Worm (Caenorhabditis elegans) whole organism, L4 larva: ENCODE data around the gene pbs-6.

Experiments
- D1046.2 ChIP-seq: fragments of 200-800 bp; sonication (Bioruptor generic); IDR thresholded peaks from 2 replicates; pipeline ENCODE4 v1.3.6; 2022; ENCODE audit warnings: missing genetic modification characterization, missing compliant biosample characterization
- F10B5.3 ChIP-seq: sonication (generic microtip); optimal IDR thresholded peaks from 2 replicates; lab custom pipeline; 2016; ENCODE audit warnings: mild to moderate bottlenecking, missing genetic modification characterization, missing compliant biosample characterization
- T20F7.1 ChIP-seq: fragments of 200-800 bp; sonication (Bioruptor generic); optimal IDR thresholded peaks from 2 replicates; lab custom pipeline; 2018; ENCODE audit warnings: mild to moderate bottlenecking, missing genetic modification characterization, missing compliant biosample characterization
- aly-2 ChIP-seq: sonication (generic microtip); optimal IDR thresholded peaks from 2 replicates; lab custom pipeline; 2018; ENCODE audit warnings: missing biosample characterization, missing genetic modification characterization
- ama-1 ChIP-seq: fragments of 150-350 bp; optimal IDR thresholded peaks from 2 replicates; lab custom pipeline; 2014; ENCODE audit warnings: inconsistent platforms, mixed read lengths
- ceh-62 ChIP-seq: sonication (generic microtip); optimal IDR thresholded peaks from 2 replicates; lab custom pipeline; 2017; ENCODE audit warnings: missing biosample characterization, missing genetic modification characterization
- ctbp-1 ChIP-seq: fragments of 200-800 bp; sonication (Bioruptor generic); IDR thresholded peaks from 2 replicates; pipeline ENCODE4 v1.3.6; 2022; ENCODE audit warnings: missing genetic modification reagents, missing genetic modification characterization, missing compliant biosample characterization
- daf-16 ChIP-seq, 3 experiments: sonication (generic microtip); optimal IDR thresholded peaks; 2 replicates each; lab custom pipeline; 2016 to 2017; ENCODE audit warnings: missing genetic modification characterization in 3 of 3, missing genetic modification reagents in 3 of 3, mild to moderate bottlenecking in 2 of 3, missing compliant biosample characterization in 2 of 3, missing biosample characterization in 1 of 3, moderate library complexity in 1 of 3
- daf-8 ChIP-seq: fragments of 200-800 bp; sonication (Bioruptor generic); IDR thresholded peaks from 2 replicates; pipeline ENCODE4 v1.3.6; 2022; ENCODE audit warnings: missing genetic modification characterization, missing compliant biosample characterization
- dmd-6 ChIP-seq: fragments of 200-800 bp; sonication (Bioruptor generic); IDR thresholded peaks from 2 replicates; pipeline ENCODE4 v1.3.6; 2022; ENCODE audit warnings: missing genetic modification reagents, missing genetic modification characterization, missing compliant biosample characterization
- dmd-8 ChIP-seq: fragments of 200-800 bp; sonication (Bioruptor generic); IDR thresholded peaks from 2 replicates; pipeline ENCODE4 v1.3.6; 2022; ENCODE audit warnings: missing genetic modification characterization, missing compliant biosample characterization
- dpl-1 ChIP-seq: fragments of 150-350 bp; optimal IDR thresholded peaks from 2 replicates; lab custom pipeline; 2014; ENCODE audit warnings: missing biosample characterization, missing genetic modification reagents, missing genetic modification characterization
- dve-1 ChIP-seq: sonication (generic microtip); optimal IDR thresholded peaks from 2 replicates; lab custom pipeline; 2017; ENCODE audit warnings: antibody characterized with exemption, mild to moderate bottlenecking, missing genetic modification characterization, missing compliant biosample characterization; ENCODE audit not compliant: insufficient read depth
- egl-27 ChIP-seq: sonication (generic microtip); optimal IDR thresholded peaks from 3 replicates; lab custom pipeline; 2017; ENCODE audit warnings: missing biosample characterization, missing genetic modification reagents, missing genetic modification characterization
- hlh-11 ChIP-seq: fragments of 200-800 bp; sonication (Bioruptor generic); optimal IDR thresholded peaks from 2 replicates; lab custom pipeline; 2018; ENCODE audit warnings: mild to moderate bottlenecking, missing genetic modification characterization, missing compliant biosample characterization
- hlh-30 ChIP-seq: sonication (generic microtip); optimal IDR thresholded peaks from 2 replicates; lab custom pipeline; 2017; ENCODE audit warnings: antibody characterized with exemption, mild to moderate bottlenecking, missing genetic modification characterization, missing compliant biosample characterization; ENCODE audit not compliant: insufficient read depth
- hmg-1.1 ChIP-seq: fragments of 200-800 bp; sonication (Bioruptor generic); IDR thresholded peaks from 2 replicates; pipeline ENCODE4 v1.3.6; 2022; ENCODE audit warnings: missing genetic modification reagents, missing genetic modification characterization, missing compliant biosample characterization
- lin-1 ChIP-seq: fragments of 200-800 bp; sonication (Bioruptor generic); IDR thresholded peaks from 2 replicates; pipeline ENCODE4 v1.3.6; 2022; ENCODE audit warnings: missing genetic modification reagents, missing genetic modification characterization, missing compliant biosample characterization
- lin-13 ChIP-seq: fragments of 150-350 bp; optimal IDR thresholded peaks from 2 replicates; lab custom pipeline; 2014; ENCODE audit warnings: missing biosample characterization, missing genetic modification reagents, missing genetic modification characterization
- lin-38 ChIP-seq: fragments of 200-800 bp; sonication (Bioruptor generic); IDR thresholded peaks from 2 replicates; pipeline ENCODE4 v1.3.6; 2022; ENCODE audit warnings: missing genetic modification reagents, missing genetic modification characterization, missing compliant biosample characterization
- lir-3 ChIP-seq: sonication (generic microtip); optimal IDR thresholded peaks from 2 replicates; lab custom pipeline; 2016; ENCODE audit warnings: mild to moderate bottlenecking, missing genetic modification characterization, missing compliant biosample characterization
- lsy-2 ChIP-seq, 2 experiments: fragments of 150-350 bp in 1 of 2; sonication (generic microtip) in 1 of 2; optimal IDR thresholded peaks; 2 replicates each; lab custom pipeline; 2014 to 2017; ENCODE audit warnings: missing biosample characterization in 2 of 2, missing genetic modification characterization in 2 of 2
- madf-5 ChIP-seq, 2 experiments: fragments of 200-800 bp; sonication (Bioruptor generic); IDR thresholded peaks; 2 replicates each; pipeline ENCODE4 v1.3.6; 2022; ENCODE audit warnings: missing compliant biosample characterization in 2 of 2, missing genetic modification characterization in 2 of 2
- nhr-10 ChIP-seq: fragments of 150-350 bp; optimal IDR thresholded peaks from 2 replicates; lab custom pipeline; 2014; ENCODE audit warnings: missing biosample characterization, missing genetic modification characterization
- nhr-11 ChIP-seq: fragments of 150-350 bp; optimal IDR thresholded peaks from 2 replicates; lab custom pipeline; 2014; ENCODE audit warnings: missing biosample characterization, missing genetic modification characterization
- nhr-25 ChIP-seq: sonication (generic microtip); optimal IDR thresholded peaks from 2 replicates; lab custom pipeline; 2017; ENCODE audit warnings: missing genetic modification characterization, mild to moderate bottlenecking, missing compliant biosample characterization, antibody characterized with exemption, moderate library complexity, borderline replicate concordance; ENCODE audit not compliant: insufficient read depth
- nhr-28 ChIP-seq: fragments of 150-350 bp; optimal IDR thresholded peaks from 2 replicates; lab custom pipeline; 2014; ENCODE audit warnings: missing biosample characterization, missing genetic modification characterization
- nhr-48 ChIP-seq: sonication (generic microtip); optimal IDR thresholded peaks from 2 replicates; lab custom pipeline; 2016; ENCODE audit warnings: mild to moderate bottlenecking, missing genetic modification characterization, missing compliant biosample characterization
- nhr-76 ChIP-seq: fragments of 150-350 bp; optimal IDR thresholded peaks from 2 replicates; lab custom pipeline; 2014; ENCODE audit warnings: missing biosample characterization, missing genetic modification characterization
- nhr-77 ChIP-seq: fragments of 150-350 bp; optimal IDR thresholded peaks from 2 replicates; lab custom pipeline; 2014; ENCODE audit warnings: missing biosample characterization, missing genetic modification characterization
- php-3 ChIP-seq: fragments of 200-800 bp; sonication (Bioruptor generic); IDR thresholded peaks from 2 replicates; pipeline ENCODE4 v1.3.6; 2022; ENCODE audit warnings: missing genetic modification reagents, missing genetic modification characterization, missing compliant biosample characterization
- pqm-1 ChIP-seq: sonication (generic microtip); optimal IDR thresholded peaks from 2 replicates; lab custom pipeline; 2017; ENCODE audit warnings: missing biosample characterization, missing genetic modification characterization
- rbr-2 ChIP-seq: sonication (generic microtip); optimal IDR thresholded peaks from 2 replicates; lab custom pipeline; 2016; ENCODE audit warnings: missing genotype, missing genetic modification characterization, missing compliant biosample characterization
- saeg-2 ChIP-seq: fragments of 200-800 bp; sonication (Bioruptor generic); IDR thresholded peaks from 2 replicates; pipeline ENCODE4 v1.3.6; 2022; ENCODE audit warnings: missing genetic modification reagents, missing genetic modification characterization, missing compliant biosample characterization
- spr-1 ChIP-seq: sonication (generic microtip); optimal IDR thresholded peaks from 2 replicates; lab custom pipeline; 2016; ENCODE audit warnings: mild to moderate bottlenecking, missing genetic modification characterization, missing compliant biosample characterization
- tag-97 ChIP-seq: fragments of 200-800 bp; sonication (Bioruptor generic); IDR thresholded peaks from 2 replicates; pipeline ENCODE4 v1.3.6; 2022; ENCODE audit warnings: missing genetic modification characterization, missing compliant biosample characterization
- unc-39 ChIP-seq: sonication (generic microtip); optimal IDR thresholded peaks from 2 replicates; lab custom pipeline; 2017; ENCODE audit warnings: missing biosample characterization, missing genetic modification characterization
- unc-62 ChIP-seq, 3 experiments: fragments of 150-350 bp in 1 of 3; sonication (generic microtip); optimal IDR thresholded peaks in 2 of 3; peaks in 1 of 3; 1 replicate in 1 of 3; 2 replicates in 2 of 3; lab custom pipeline; 2014 to 2017; ENCODE audit warnings: missing biosample characterization in 3 of 3, missing genetic modification characterization in 3 of 3, missing genetic modification reagents in 3 of 3, missing genotype in 1 of 3
- zfp-2 ChIP-seq: sonication (generic microtip); optimal IDR thresholded peaks from 2 replicates; lab custom pipeline; 2016; ENCODE audit warnings: mild to moderate bottlenecking, missing genetic modification characterization, missing compliant biosample characterization
- zip-2 ChIP-seq: fragments of 150-350 bp; optimal IDR thresholded peaks from 2 replicates; lab custom pipeline; 2014; ENCODE audit warnings: missing biosample characterization, missing genetic modification characterization

pbs-6 gene

DNA sequence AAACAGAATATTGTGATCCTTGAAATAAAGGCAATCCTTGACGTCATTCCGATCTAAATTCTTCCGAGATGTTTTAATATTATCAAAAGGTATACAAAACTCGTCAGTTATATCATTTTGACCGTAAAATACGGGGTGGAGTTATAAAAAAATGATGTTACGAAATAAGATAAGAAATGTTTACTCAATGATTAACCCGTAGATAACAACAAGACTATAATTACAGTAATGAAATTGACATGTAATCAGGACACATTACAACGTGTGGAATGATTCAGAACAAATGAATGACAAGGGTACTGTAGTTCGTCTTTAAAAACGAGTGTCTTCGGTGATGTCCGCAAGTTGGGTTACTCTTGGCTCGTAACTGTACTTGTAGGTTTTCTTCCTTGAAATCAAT is 6.1 kb downstream of the pbs-6 start, which contains the start of gene tsp-2:
tsp-2 (minus strand) TSS at position 109 of the 400 bp plus-strand sequence.
- TF ChIP-seq hlh-30 (tag; lab: Kevin White, UChicago) (no peak), egl-27 (tag; lab: Kevin White, UChicago) (no peak), nhr-10 (no peak), hmg-1.1 (GFP tag; lab: Robert Waterston, UW) (no peak), rbr-2 (tag; lab: Kevin White, UChicago) (no peak), daf-16 (GFP tag; optimal IDR thresholded peaks at IDR 0.05; lab: Kevin White, UChicago) (no peak), daf-16 (tag; optimal IDR thresholded peaks at IDR 0.05; lab: Kevin White, UChicago) (peak; percentile 73), aly-2 (no peak), dve-1 (peak; percentile 76), madf-5 (GFP tag; IDR thresholded peaks at IDR 0.05; lab: Robert Waterston, UW) (no peak), F10B5.3 (tag; lab: Kevin White, UChicago) (no peak), nhr-28 (peak; percentile 88), lsy-2 (tag; optimal IDR thresholded peaks at IDR 0.05; lab: Kevin White, UChicago) (peak in 1 of 2 experiments; percentile 75), dpl-1 (GFP tag; lab: Kevin White, UChicago) (no peak), ctbp-1 (GFP tag; lab: Robert Waterston, UW) (no peak), lin-1 (GFP tag; lab: Robert Waterston, UW) (no peak), nhr-77 (tag; lab: Kevin White, UChicago) (peak; percentile 73), nhr-11 (tag; lab: Kevin White, UChicago) (no peak), hlh-11 (tag; lab: Kevin White, UChicago) (peak; percentile 54), php-3 (GFP tag; lab: Robert Waterston, UW) (peak; percentile 95), nhr-48 (tag; lab: Kevin White, UChicago) (no peak), unc-62 (GFP tag; optimal IDR thresholded peaks at IDR 0.05 in 1 of 2; lab: Kevin White, UChicago) (peak in 1 of 2 experiments; percentile 28), unc-62 (tag; optimal IDR thresholded peaks at IDR 0.05; lab: Kevin White, UChicago) (no peak), daf-8 (GFP tag; lab: Robert Waterston, UW) (no peak), nhr-76 (no peak), pqm-1 (tag; lab: Kevin White, UChicago) (peak; percentile 39), zfp-2 (no peak), lin-38 (no peak), T20F7.1 (GFP tag; lab: Kevin White, UChicago) (peak; percentile 17), dmd-8 (GFP tag; lab: Robert Waterston, UW) (no peak), D1046.2 (no peak), zip-2 (tag; lab: Kevin White, UChicago) (peak; percentile 6), saeg-2 (GFP tag; lab: Robert Waterston, UW) (no peak), dmd-6 (peak; percentile 84)

DNA sequence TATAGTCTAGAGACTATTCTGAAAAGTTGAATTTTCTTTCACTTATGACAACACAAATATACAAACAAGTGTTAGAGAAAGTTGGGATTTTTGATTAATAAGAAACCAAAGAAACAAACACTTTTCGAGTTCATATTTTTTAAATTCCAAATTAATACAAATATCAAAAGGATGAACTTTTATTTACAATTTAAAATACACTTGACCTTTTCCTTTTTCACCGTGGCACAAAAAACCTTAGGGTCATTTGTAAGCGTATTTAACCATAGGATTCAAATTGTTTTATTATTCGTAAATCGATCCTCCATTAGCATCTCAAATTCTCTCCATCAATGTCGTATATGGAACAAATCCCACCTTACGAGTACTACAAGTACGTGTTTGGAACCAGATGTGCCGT is 8.0 kb downstream of the pbs-6 start, which contains the start of gene C02F5.5:
C02F5.5 (plus strand) TSS at position 301 of the 400 bp plus-strand sequence.
- no peak for TF ChIP-seq rbr-2 (tag; lab: Kevin White, UChicago)

DNA sequence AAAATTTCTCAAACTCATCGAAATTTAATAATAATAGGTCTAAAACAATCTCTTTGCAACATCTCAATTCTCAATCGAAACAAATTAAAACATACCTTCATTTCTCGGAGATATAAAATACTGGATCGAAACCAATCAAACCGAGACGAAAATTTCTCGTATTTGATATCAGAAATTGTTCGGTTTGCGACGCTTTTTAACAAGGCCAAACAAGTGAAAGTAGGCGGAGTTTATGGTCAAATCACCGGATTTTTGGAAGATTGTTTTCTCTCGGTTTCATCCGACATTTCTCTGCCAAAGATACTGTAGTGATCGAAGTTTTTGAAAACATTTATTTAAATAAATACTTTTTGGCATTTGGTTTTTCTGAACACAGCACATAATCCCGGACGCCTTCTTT is 8.5 kb downstream of the pbs-6 start, which contains the start of gene C02F5.14:
C02F5.14 (minus strand) TSS at position 157 of the 400 bp plus-strand sequence.
- no peak for TF ChIP-seq spr-1 (tag; lab: Kevin White, UChicago)
- TF ChIP-seq lin-13 = no peak
- no peak for TF ChIP-seq dve-1
- TF ChIP-seq lir-3 (tag; lab: Kevin White, UChicago) = no peak
- no peak for TF ChIP-seq nhr-25 (tag; lab: Kevin White, UChicago)
- no peak for TF ChIP-seq unc-39 (tag; lab: Kevin White, UChicago)
- TF ChIP-seq ama-1 (lab: Kevin White, UChicago) = no peak
- TF ChIP-seq tag-97 (GFP tag; lab: Robert Waterston, UW) = no peak
- no peak for TF ChIP-seq ceh-62 (tag; lab: Kevin White, UChicago)
